Worm (Caenorhabditis elegans) whole organism, early embryonic: ENCODE data around the gene nhr-133.

Experiments
- B0310.2 ChIP-seq: sonication (generic microtip); optimal IDR thresholded peaks from 2 replicates; lab custom pipeline; 2016; ENCODE audit warnings: mild to moderate bottlenecking, missing genetic modification characterization, missing compliant biosample characterization
- F13C5.2 ChIP-seq: sonication (generic microtip); optimal IDR thresholded peaks from 2 replicates; lab custom pipeline; 2017; ENCODE audit warnings: mild to moderate bottlenecking, missing genetic modification characterization, inconsistent platforms, missing compliant biosample characterization
- ama-1 ChIP-seq: fragments of 150-350 bp; optimal IDR thresholded peaks from 2 replicates; lab custom pipeline; 2014
- ceh-13 ChIP-seq: fragments of 200-800 bp; sonication (Bioruptor generic); optimal IDR thresholded peaks from 2 replicates; lab custom pipeline; 2018; ENCODE audit warnings: mild to moderate bottlenecking, missing genetic modification characterization, missing compliant biosample characterization
- ceh-36 ChIP-seq: sonication (generic microtip); optimal IDR thresholded peaks from 2 replicates; lab custom pipeline; 2016; ENCODE audit warnings: missing genetic modification characterization, inconsistent platforms, missing compliant biosample characterization
- ets-7 ChIP-seq: sonication (generic microtip); optimal IDR thresholded peaks from 2 replicates; lab custom pipeline; 2016; ENCODE audit warnings: missing genotype, missing genetic modification characterization, missing compliant biosample characterization
- flt-1 ChIP-seq: fragments of 200-800 bp; sonication (Bioruptor generic); IDR thresholded peaks from 2 replicates; pipeline ENCODE4 v1.3.6; 2022; ENCODE audit warnings: missing genetic modification characterization, missing compliant biosample characterization
- hmbx-1 ChIP-seq: sonication (generic microtip); optimal IDR thresholded peaks from 2 replicates; lab custom pipeline; 2016; ENCODE audit warnings: mild to moderate bottlenecking, missing genetic modification characterization, missing compliant biosample characterization
- hmg-4 ChIP-seq: fragments of 200-800 bp; sonication (Bioruptor generic); optimal IDR thresholded peaks from 2 replicates; lab custom pipeline; 2018; ENCODE audit warnings: mild to moderate bottlenecking, missing genetic modification characterization, missing compliant biosample characterization
- hnd-1 ChIP-seq: sonication (generic microtip); optimal IDR thresholded peaks from 2 replicates; lab custom pipeline; 2016; ENCODE audit warnings: missing genetic modification characterization, missing compliant biosample characterization
- pes-1 ChIP-seq: fragments of 200-800 bp; sonication (Bioruptor generic); IDR thresholded peaks from 2 replicates; pipeline ENCODE4 v1.3.6; 2022; ENCODE audit warnings: missing genetic modification reagents, missing genetic modification characterization, missing compliant biosample characterization
- scrt-1 ChIP-seq: fragments of 200-800 bp; sonication (Bioruptor generic); IDR thresholded peaks from 2 replicates; pipeline ENCODE4 v1.3.6; 2022; ENCODE audit warnings: missing genetic modification characterization, missing compliant biosample characterization
- sea-1 ChIP-seq: fragments of 200-800 bp; sonication (Bioruptor generic); conservative IDR thresholded peaks from 2 replicates; pipeline ENCODE4 v1.3.6; 2022; ENCODE audit warnings: missing genetic modification characterization, missing compliant biosample characterization
- tbx-11 ChIP-seq: fragments of 200-800 bp; sonication (Bioruptor generic); IDR thresholded peaks from 2 replicates; pipeline ENCODE4 v1.3.6; 2022; ENCODE audit warnings: missing genetic modification characterization, missing compliant biosample characterization

ce11 chrV:2166679-2167078, 45.2 kb downstream of the nhr-133 start, which contains the start of gene srbc-19:
- TF ChIP-seq ets-7 (tag; lab: Kevin White, UChicago) = no peak
- TF ChIP-seq B0310.2 = no peak
- TF ChIP-seq tbx-11 = no peak
- TF ChIP-seq F13C5.2 (tag; lab: Kevin White, UChicago) = no peak
- no peak for TF ChIP-seq pes-1 (GFP tag; lab: Robert Waterston, UW)
- TF ChIP-seq hmbx-1 (tag; lab: Kevin White, UChicago) = no peak
- TF ChIP-seq hnd-1 (tag; lab: Kevin White, UChicago) = no peak
- TF ChIP-seq sea-1 (GFP tag; lab: Robert Waterston, UW) = no peak
- TF ChIP-seq ceh-13 (GFP tag; lab: Kevin White, UChicago) = no peak
- no peak for TF ChIP-seq ama-1
- TF ChIP-seq flt-1 (GFP tag; lab: Robert Waterston, UW) = no peak
- TF ChIP-seq hmg-4 (GFP tag; lab: Kevin White, UChicago) = no peak
- no peak for TF ChIP-seq scrt-1 (GFP tag; lab: Robert Waterston, UW)
- TF ChIP-seq ceh-36 (tag; lab: Kevin White, UChicago) = no peak
